Worm (Caenorhabditis elegans) whole organism, L3 larva: Measurements from ENCODE around the gene ttll-5.
"Not testable (repeated sequence)": the region's sequence is repeated elsewhere in the genome, so short reads cannot be mapped to it uniquely, and the experiment has no call there.

Experiments used
- R02D3.7 ChIP-seq: fragments of 150-350 bp; optimal IDR thresholded peaks from 2 replicates; lab custom pipeline; 2014; ENCODE audit warnings: missing biosample characterization, missing genetic modification characterization
- aly-2 ChIP-seq: fragments of 150-350 bp; optimal IDR thresholded peaks from 2 replicates; lab custom pipeline; 2014; ENCODE audit warnings: missing biosample characterization, missing genetic modification characterization
- ama-1 ChIP-seq: fragments of 150-350 bp; optimal IDR thresholded peaks from 2 replicates; lab custom pipeline; 2018
- ceh-16 ChIP-seq: sonication (generic microtip); optimal IDR thresholded peaks from 2 replicates; lab custom pipeline; 2017; ENCODE audit warnings: missing biosample characterization, missing genetic modification characterization
- ceh-28 ChIP-seq: fragments of 150-350 bp; optimal IDR thresholded peaks from 2 replicates; lab custom pipeline; 2014; ENCODE audit warnings: missing biosample characterization, missing genetic modification reagents, missing genetic modification characterization
- ceh-82 ChIP-seq: fragments of 150-350 bp; optimal IDR thresholded peaks from 2 replicates; lab custom pipeline; 2014; ENCODE audit warnings: missing biosample characterization, missing genetic modification characterization
- ceh-9 ChIP-seq: sonication (generic microtip); optimal IDR thresholded peaks from 2 replicates; lab custom pipeline; 2018; ENCODE audit warnings: missing biosample characterization, missing genetic modification characterization
- egl-27 ChIP-seq: sonication (generic microtip); optimal IDR thresholded peaks from 4 replicates; lab custom pipeline; 2017; ENCODE audit warnings: missing biosample characterization, missing genetic modification reagents, missing genetic modification characterization
- elt-1 ChIP-seq: fragments of 150-350 bp; optimal IDR thresholded peaks from 2 replicates; lab custom pipeline; 2014; ENCODE audit warnings: missing biosample characterization, missing genetic modification characterization
- elt-2 ChIP-seq: sonication (generic microtip); optimal IDR thresholded peaks from 2 replicates; lab custom pipeline; 2016; ENCODE audit warnings: missing genetic modification reagents, mild to moderate bottlenecking, missing genetic modification characterization, missing compliant biosample characterization
- elt-3 ChIP-seq, 3 experiments: fragments of 150-350 bp in 1 of 3; sonication (generic microtip) in 2 of 3; optimal IDR thresholded peaks; 2 replicates in 2 of 3; 4 replicates in 1 of 3; lab custom pipeline; 2014 to 2017; ENCODE audit warnings: missing biosample characterization in 3 of 3, missing genetic modification characterization in 3 of 3
- eor-1 ChIP-seq, 2 experiments: fragments of 150-350 bp; optimal IDR thresholded peaks; 2 replicates each; lab custom pipeline; 2014 to 2018; ENCODE audit warnings: missing biosample characterization in 2 of 2, missing genetic modification characterization in 2 of 2
- fkh-10 ChIP-seq: sonication (generic microtip); optimal IDR thresholded peaks from 2 replicates; lab custom pipeline; 2017; ENCODE audit warnings: missing biosample characterization, missing genetic modification reagents, missing genetic modification characterization
- fkh-2 ChIP-seq: fragments of 150-350 bp; optimal IDR thresholded peaks from 2 replicates; lab custom pipeline; 2014; ENCODE audit warnings: missing biosample characterization, missing genetic modification reagents, missing genetic modification characterization
- fos-1 ChIP-seq: fragments of 150-350 bp; optimal IDR thresholded peaks from 2 replicates; lab custom pipeline; 2014; ENCODE audit warnings: missing biosample characterization, missing genetic modification characterization
- hmg-11 ChIP-seq: sonication (generic microtip); optimal IDR thresholded peaks from 2 replicates; lab custom pipeline; 2016; ENCODE audit warnings: missing genetic modification characterization, missing compliant biosample characterization
- jun-1 ChIP-seq: fragments of 150-350 bp; optimal IDR thresholded peaks from 2 replicates; lab custom pipeline; 2014; ENCODE audit warnings: missing biosample characterization, missing genetic modification reagents, missing genetic modification characterization
- lin-15B ChIP-seq: fragments of 150-350 bp; optimal IDR thresholded peaks from 2 replicates; lab custom pipeline; 2014; ENCODE audit warnings: missing biosample characterization, missing genetic modification characterization
- mdl-1 ChIP-seq: fragments of 150-350 bp; optimal IDR thresholded peaks from 2 replicates; lab custom pipeline; 2014; ENCODE audit warnings: missing biosample characterization, missing genetic modification characterization
- nfya-1 ChIP-seq: sonication (generic microtip); optimal IDR thresholded peaks from 2 replicates; lab custom pipeline; 2017; ENCODE audit warnings: missing genetic modification characterization, mild to moderate bottlenecking, missing compliant biosample characterization, antibody characterized with exemption, moderate library complexity; ENCODE audit not compliant: insufficient read depth
- nhr-11 ChIP-seq: fragments of 150-350 bp; optimal IDR thresholded peaks from 2 replicates; lab custom pipeline; 2014; ENCODE audit warnings: missing biosample characterization, missing genetic modification characterization
- nhr-12 ChIP-seq: fragments of 150-350 bp; optimal IDR thresholded peaks from 2 replicates; lab custom pipeline; 2014; ENCODE audit warnings: missing biosample characterization, missing genetic modification characterization
- nhr-237 ChIP-seq: fragments of 150-350 bp; optimal IDR thresholded peaks from 2 replicates; lab custom pipeline; 2014; ENCODE audit warnings: missing biosample characterization, missing genetic modification characterization
- nhr-28 ChIP-seq: fragments of 150-350 bp; optimal IDR thresholded peaks from 2 replicates; lab custom pipeline; 2014; ENCODE audit warnings: missing biosample characterization, missing genetic modification characterization
- nhr-43 ChIP-seq: sonication (generic microtip); optimal IDR thresholded peaks from 2 replicates; lab custom pipeline; 2016; ENCODE audit warnings: mild to moderate bottlenecking, missing genetic modification characterization, missing compliant biosample characterization; ENCODE audit not compliant: poor library complexity, severe bottlenecking
- nhr-67 ChIP-seq: fragments of 150-350 bp; optimal IDR thresholded peaks from 2 replicates; lab custom pipeline; 2014; ENCODE audit warnings: missing biosample characterization, missing genetic modification characterization
- nhr-76 ChIP-seq: fragments of 150-350 bp; sonication (generic microtip); optimal IDR thresholded peaks from 5 replicates; lab custom pipeline; 2014; ENCODE audit warnings: missing biosample characterization, missing genetic modification characterization
- pha-4 ChIP-seq: fragments of 150-350 bp; optimal IDR thresholded peaks from 2 replicates; lab custom pipeline; 2014; ENCODE audit warnings: missing biosample characterization, missing genetic modification reagents, missing genetic modification characterization
- pqm-1 ChIP-seq: fragments of 150-350 bp; optimal IDR thresholded peaks from 2 replicates; lab custom pipeline; 2017; ENCODE audit warnings: missing biosample characterization, missing genetic modification characterization, inconsistent platforms
- snpc-4 ChIP-seq: fragments of 150-350 bp; optimal IDR thresholded peaks from 2 replicates; lab custom pipeline; 2014; ENCODE audit warnings: missing biosample characterization, missing genetic modification characterization
- ztf-11 ChIP-seq: fragments of 150-350 bp; optimal IDR thresholded peaks from 2 replicates; lab custom pipeline; 2014; ENCODE audit warnings: missing biosample characterization, missing genetic modification characterization
- ztf-4 ChIP-seq: fragments of 150-350 bp; optimal IDR thresholded peaks from 2 replicates; lab custom pipeline; 2014; ENCODE audit warnings: missing biosample characterization, missing genetic modification characterization

ttll-5 gene

ce11 chrV:11474399-11474798, 34.5 kb upstream of the ttll-5 start, which contains the start of gene nas-22:
Gene nas-22, plus strand, starts transcription at chrV:11474699.
- TF ChIP-seq nfya-1 (tag; lab: Kevin White, UChicago) = no peak
- TF ChIP-seq pha-4 (tag; lab: Kevin White, UChicago) = no peak
- no peak for TF ChIP-seq snpc-4 (tag; lab: Kevin White, UChicago)
- TF ChIP-seq ceh-9 (tag; lab: Kevin White, UChicago) = no peak
- TF ChIP-seq ceh-16 (tag; lab: Kevin White, UChicago) = no peak
- no peak for TF ChIP-seq nhr-43 (tag; lab: Kevin White, UChicago)
- no peak for TF ChIP-seq elt-2
- TF ChIP-seq elt-1 (tag; lab: Kevin White, UChicago) = no peak
- no peak for TF ChIP-seq jun-1
- no peak for TF ChIP-seq ztf-11 (tag; lab: Kevin White, UChicago)
- TF ChIP-seq fkh-2 (tag; lab: Kevin White, UChicago) = no peak
- no peak for TF ChIP-seq nhr-12 (tag; lab: Kevin White, UChicago)
- no peak for TF ChIP-seq pqm-1 (tag; lab: Kevin White, UChicago)
- TF ChIP-seq fkh-10 (GFP tag; lab: Kevin White, UChicago) = no peak
- TF ChIP-seq ceh-82 = no peak
- TF ChIP-seq, all 47 proteins: peak for 0

- not testable (repeated sequence) for TF ChIP-seq elt-3 (tag; optimal IDR thresholded peaks at IDR 0.05; lab: Kevin White, UChicago); nhr-43 (tag; lab: Kevin White, UChicago); ceh-28 (tag; lab: Kevin White, UChicago)
Observed at ce11 chrV:11475638-11476037, 33.2 kb upstream of the ttll-5 start, which contains the start of gene T11F9.7. Gene T11F9.7, plus strand, starts transcription at chrV:11475938.

ce11 chrV:11479406-11479805, 29.5 kb upstream of the ttll-5 start, which contains the start of gene T11F9.22:
Gene T11F9.22, plus strand, starts transcription at chrV:11479706.
- TF ChIP-seq eor-1 (tag; optimal IDR thresholded peaks at IDR 0.05; lab: Kevin White, UChicago) (no peak), fos-1 (tag; lab: Kevin White, UChicago) (no peak), ceh-16 (tag; lab: Kevin White, UChicago) (no peak), nhr-43 (tag; lab: Kevin White, UChicago) (no peak), ama-1 (lab: Kevin White, UChicago) (no peak), ceh-28 (tag; lab: Kevin White, UChicago) (no peak), ceh-9 (tag; lab: Kevin White, UChicago) (no peak), R02D3.7 (tag; lab: Kevin White, UChicago) (no peak), aly-2 (tag; lab: Kevin White, UChicago) (no peak)

- not testable (repeated sequence) for TF ChIP-seq ztf-4, elt-1, nhr-11 (tag; lab: Kevin White, UChicago)
Observed at ce11 chrV:11480734-11481133, 28.1 kb upstream of the ttll-5 start, which contains the start of gene T11F9.14. Gene T11F9.14, minus strand, starts transcription at chrV:11480834.

ce11 chrV:11483580-11484092, 25.2 kb upstream of the ttll-5 start, which contains the start of gene col-157:
Gene col-157, plus strand, starts transcription at chrV:11484042.
- not testable (repeated sequence) for TF ChIP-seq nhr-28 (tag; lab: Kevin White, UChicago); hmg-11; ceh-28 (tag; lab: Kevin White, UChicago)

- TF ChIP-seq mdl-1 (tag; lab: Kevin White, UChicago) (no peak), egl-27 (tag; lab: Kevin White, UChicago) (no peak), nhr-76 (tag; lab: Kevin White, UChicago) (no peak), ceh-16 (tag; lab: Kevin White, UChicago) (no peak), eor-1 (tag; optimal IDR thresholded peaks at IDR 0.05; lab: Kevin White, UChicago) (no peak), fkh-2 (tag; lab: Kevin White, UChicago) (no peak), ztf-11 (tag; lab: Kevin White, UChicago) (no peak), snpc-4 (tag; lab: Kevin White, UChicago) (no peak), nhr-237 (tag; lab: Kevin White, UChicago) (no peak), nhr-12 (tag; lab: Kevin White, UChicago) (no peak), ceh-9 (tag; lab: Kevin White, UChicago) (no peak), ztf-4 (tag; lab: Kevin White, UChicago) (no peak), lin-15B (tag; lab: Kevin White, UChicago) (no peak), nfya-1 (tag; lab: Kevin White, UChicago) (no peak), nhr-67 (tag; lab: Kevin White, UChicago) (no peak)
Observed at ce11 chrV:11484404-11484803, 24.5 kb upstream of the ttll-5 start.
